Worm (Caenorhabditis elegans) whole organism, L3 larva: ENCODE results near the gene F54D12.8.

ENCODE experiments used
- nhr-237 ChIP-seq: fragments of 150-350 bp; optimal IDR thresholded peaks from 2 replicates; lab custom pipeline; 2014; ENCODE audit warnings: missing biosample characterization, missing genetic modification characterization
- nhr-43 ChIP-seq: sonication (generic microtip); optimal IDR thresholded peaks from 2 replicates; lab custom pipeline; 2016; ENCODE audit warnings: mild to moderate bottlenecking, missing genetic modification characterization, missing compliant biosample characterization; ENCODE audit not compliant: poor library complexity, severe bottlenecking
- nhr-77 ChIP-seq: fragments of 150-350 bp; optimal IDR thresholded peaks from 2 replicates; lab custom pipeline; 2014; ENCODE audit warnings: missing biosample characterization, missing genetic modification characterization
- tbx-2 ChIP-seq: sonication (generic microtip); optimal IDR thresholded peaks from 2 replicates; lab custom pipeline; 2016; ENCODE audit warnings: mild to moderate bottlenecking, missing genetic modification characterization, missing compliant biosample characterization
- ztf-11 ChIP-seq: fragments of 150-350 bp; optimal IDR thresholded peaks from 2 replicates; lab custom pipeline; 2014; ENCODE audit warnings: missing biosample characterization, missing genetic modification characterization

- no peak for TF ChIP-seq nhr-237 (tag; lab: Kevin White, UChicago)
- no peak for TF ChIP-seq nhr-43 (tag; lab: Kevin White, UChicago)
- no peak for TF ChIP-seq nhr-77 (tag; lab: Kevin White, UChicago)
- no peak for TF ChIP-seq ztf-11 (tag; lab: Kevin White, UChicago)
- no peak for TF ChIP-seq tbx-2 (tag; lab: Kevin White, UChicago)
Observed at ce11 chrII:1378259-1378658, 19.6 kb downstream of the F54D12.8 start, which contains the start of gene F54D12.10.
